Fruit fly (Drosophila melanogaster) whole organism, embryonic: ENCODE results near the gene CG7101.

ENCODE experiments used
- BEAF-32 ChIP-seq: fragments of 200-800 bp; sonication (Bioruptor generic); optimal IDR thresholded peaks from 3 replicates; lab custom pipeline; 2017; ENCODE audit warnings: missing biosample characterization, missing genetic modification characterization, mild to moderate bottlenecking, moderate library complexity, missing genetic modification reagents
- CG10565 ChIP-seq: fragments of 200-800 bp; sonication (Bioruptor generic); optimal IDR thresholded peaks from 3 replicates; lab custom pipeline; 2016; ENCODE audit warnings: missing biosample characterization, mild to moderate bottlenecking, missing genetic modification characterization
- CG11093 ChIP-seq: fragments of 200-800 bp; sonication (Bioruptor generic); IDR thresholded peaks from 3 replicates; pipeline ENCODE4 v1.3.6; 2022; ENCODE audit warnings: missing biosample characterization, missing genetic modification characterization
- CG12769 ChIP-seq: fragments of 200-800 bp; sonication (Bioruptor generic); optimal IDR thresholded peaks from 2 replicates; lab custom pipeline; 2019; ENCODE audit warnings: missing biosample characterization, mild to moderate bottlenecking, missing genetic modification characterization, moderate library complexity
- CG16863 ChIP-seq: fragments of 200-800 bp; sonication (Bioruptor generic); optimal IDR thresholded peaks from 3 replicates; lab custom pipeline; 2016; ENCODE audit warnings: missing biosample characterization, missing genetic modification characterization
- CG17328 ChIP-seq: fragments of 200-800 bp; sonication (Bioruptor generic); IDR thresholded peaks from 2 replicates; pipeline ENCODE4 v1.3.6; 2022; ENCODE audit warnings: missing biosample characterization, missing genetic modification characterization
- CG18476 ChIP-seq: fragments of 200-800 bp; sonication (Bioruptor generic); optimal IDR thresholded peaks from 2 replicates; lab custom pipeline; 2016; ENCODE audit warnings: missing biosample characterization, mild to moderate bottlenecking, missing genetic modification characterization
- CG18619 ChIP-seq: fragments of 200-800 bp; sonication (Bioruptor generic); optimal IDR thresholded peaks from 3 replicates; lab custom pipeline; 2017; ENCODE audit warnings: missing biosample characterization, mild to moderate bottlenecking, missing genetic modification characterization
- CG30431 ChIP-seq: fragments of 200-800 bp; sonication (Bioruptor generic); optimal IDR thresholded peaks from 2 replicates; lab custom pipeline; 2017; ENCODE audit warnings: missing biosample characterization, missing genetic modification characterization
- CG31365 ChIP-seq: fragments of 200-800 bp; sonication (Bioruptor generic); optimal IDR thresholded peaks from 2 replicates; lab custom pipeline; 2018; ENCODE audit warnings: missing biosample characterization, mild to moderate bottlenecking, missing genetic modification characterization
- CG32532 ChIP-seq: fragments of 200-800 bp; sonication (Bioruptor generic); IDR thresholded peaks from 2 replicates; pipeline ENCODE4 v1.3.6; 2022; ENCODE audit warnings: missing biosample characterization, missing genetic modification characterization
- CG34376 ChIP-seq: fragments of 200-800 bp; sonication (Bioruptor generic); optimal IDR thresholded peaks from 2 replicates; lab custom pipeline; 2018; ENCODE audit warnings: missing biosample characterization, mild to moderate bottlenecking, missing genetic modification characterization
- CG3838 ChIP-seq: fragments of 200-800 bp; sonication (Bioruptor generic); optimal IDR thresholded peaks from 3 replicates; lab custom pipeline; 2016; ENCODE audit warnings: missing biosample characterization, missing genetic modification characterization
- CG3847 ChIP-seq: fragments of 200-800 bp; sonication (Bioruptor generic); IDR thresholded peaks from 2 replicates; pipeline ENCODE4 v1.3.6; 2022; ENCODE audit warnings: missing biosample characterization, missing genetic modification characterization
- CG6175 ChIP-seq: fragments of 200-800 bp; sonication (Bioruptor generic); IDR thresholded peaks from 3 replicates; pipeline ENCODE4 v1.3.6; 2022; ENCODE audit warnings: missing biosample characterization, missing genetic modification characterization
- CG6683 ChIP-seq: fragments of 200-800 bp; sonication (Bioruptor generic); optimal IDR thresholded peaks from 2 replicates; lab custom pipeline; 2017; ENCODE audit warnings: missing biosample characterization, mild to moderate bottlenecking, missing genetic modification characterization, missing genetic modification reagents
- CG6689 ChIP-seq: fragments of 200-800 bp; sonication (Bioruptor generic); IDR thresholded peaks from 2 replicates; pipeline ENCODE4 v1.3.6; 2022; ENCODE audit warnings: missing biosample characterization, missing genetic modification characterization
- CG7786 ChIP-seq: fragments of 200-800 bp; sonication (Bioruptor generic); optimal IDR thresholded peaks from 2 replicates; lab custom pipeline; 2016; ENCODE audit warnings: missing biosample characterization, missing genetic modification characterization
- CG7987 ChIP-seq: fragments of 200-800 bp; sonication (Bioruptor generic); optimal IDR thresholded peaks from 2 replicates; lab custom pipeline; 2018; ENCODE audit warnings: missing biosample characterization, mild to moderate bottlenecking, missing genetic modification characterization, moderate library complexity
- CG9876 ChIP-seq: fragments of 200-800 bp; sonication (Bioruptor generic); optimal IDR thresholded peaks from 2 replicates; lab custom pipeline; 2016; ENCODE audit warnings: missing biosample characterization, missing genetic modification characterization
- D19A ChIP-seq: fragments of 200-800 bp; optimal IDR thresholded peaks from 3 replicates; lab custom pipeline; 2019; ENCODE audit warnings: missing biosample characterization, mild to moderate bottlenecking, missing genetic modification characterization, moderate library complexity
- Dek ChIP-seq: fragments of 200-800 bp; sonication (Bioruptor generic); optimal IDR thresholded peaks from 3 replicates; lab custom pipeline; 2019; ENCODE audit warnings: missing biosample characterization, mild to moderate bottlenecking, missing genetic modification characterization, moderate library complexity
- Hey ChIP-seq: fragments of 200-800 bp; sonication (Bioruptor generic); optimal IDR thresholded peaks from 3 replicates; lab custom pipeline; 2018; ENCODE audit warnings: missing biosample characterization, mild to moderate bottlenecking, missing genetic modification characterization
- Mad ChIP-seq: fragments of 200-800 bp; sonication (Bioruptor generic); optimal IDR thresholded peaks from 2 replicates; lab custom pipeline; 2016; ENCODE audit warnings: missing biosample characterization, missing genetic modification characterization
- Myb ChIP-seq: fragments of 200-800 bp; sonication (Bioruptor generic); optimal IDR thresholded peaks from 2 replicates; lab custom pipeline; 2016; ENCODE audit warnings: missing biosample characterization, missing genetic modification characterization
- NK7.1 ChIP-seq: fragments of 200-800 bp; sonication (Bioruptor generic); optimal IDR thresholded peaks from 3 replicates; lab custom pipeline; 2016; ENCODE audit warnings: missing biosample characterization, missing genetic modification characterization
- Nf-YC ChIP-seq: fragments of 200-800 bp; optimal IDR thresholded peaks from 3 replicates; lab custom pipeline; 2019; ENCODE audit warnings: missing biosample characterization, mild to moderate bottlenecking, missing genetic modification characterization, moderate library complexity
- Oaz ChIP-seq: fragments of 200-800 bp; sonication (Bioruptor generic); IDR thresholded peaks from 2 replicates; pipeline ENCODE4 v1.3.6; 2022; ENCODE audit warnings: missing biosample characterization, missing genetic modification characterization
- Ravus ChIP-seq: fragments of 200-800 bp; sonication (Bioruptor generic); IDR thresholded peaks from 2 replicates; pipeline ENCODE4 v1.3.6; 2022; ENCODE audit warnings: missing biosample characterization, missing genetic modification characterization
- Trl ChIP-seq, 3 experiments: fragments of >200 bp in 2 of 3; fragments of 200-800 bp in 1 of 3; sonication (Bioruptor generic) in 1 of 3; optimal IDR thresholded peaks; 2 replicates in 1 of 3; 3 replicates in 2 of 3; lab custom pipeline; 2016 to 2017; ENCODE audit warnings: missing biosample characterization in 1 of 3, missing genetic modification characterization in 1 of 3
- Usf ChIP-seq: fragments of 200-800 bp; sonication (Bioruptor generic); optimal IDR thresholded peaks from 2 replicates; lab custom pipeline; 2017; ENCODE audit warnings: missing genotype, missing biosample characterization, missing genetic modification characterization
- bbx ChIP-seq: fragments of 200-800 bp; sonication (Bioruptor generic); IDR thresholded peaks from 2 replicates; pipeline ENCODE4 v1.3.6; 2022; ENCODE audit warnings: missing biosample characterization, missing genetic modification characterization; ENCODE audit not compliant: partially characterized antibody
- cad ChIP-seq: fragments of >200 bp; optimal IDR thresholded peaks from 2 replicates; lab custom pipeline; 2017; ENCODE audit warnings: missing biosample characterization, missing genetic modification characterization
- dimm ChIP-seq: fragments of 200-800 bp; sonication (Bioruptor generic); IDR thresholded peaks from 2 replicates; pipeline ENCODE4 v1.3.6; 2022; ENCODE audit warnings: missing biosample characterization, missing genetic modification characterization
- fu2 ChIP-seq: fragments of 200-800 bp; sonication (Bioruptor generic); optimal IDR thresholded peaks from 2 replicates; lab custom pipeline; 2016; ENCODE audit warnings: missing biosample characterization, missing genetic modification characterization
- her ChIP-seq: fragments of 200-800 bp; sonication (Bioruptor generic); optimal IDR thresholded peaks from 2 replicates; lab custom pipeline; 2016; ENCODE audit warnings: missing biosample characterization, missing genetic modification characterization
- hkb ChIP-seq, 2 experiments: fragments of 200-800 bp in 1 of 2; fragments of >200 bp in 1 of 2; sonication (Bioruptor generic) in 1 of 2; IDR thresholded peaks in 1 of 2; optimal IDR thresholded peaks in 1 of 2; 2 replicates each; pipeline versions ENCODE4 v1.3.6 to Lab custom; 2017 to 2022; ENCODE audit warnings: missing biosample characterization in 1 of 2, missing genetic modification characterization in 1 of 2
- lab ChIP-seq: fragments of 200-800 bp; sonication (Bioruptor generic); optimal IDR thresholded peaks from 3 replicates; lab custom pipeline; 2017; ENCODE audit warnings: missing biosample characterization, missing genetic modification characterization, mild to moderate bottlenecking, moderate library complexity, missing genetic modification reagents
- lmd ChIP-seq: fragments of 200-800 bp; sonication (Bioruptor generic); IDR thresholded peaks from 2 replicates; pipeline ENCODE4 v1.3.6; 2022; ENCODE audit warnings: missing biosample characterization, missing genetic modification characterization
- mirr ChIP-seq: fragments of 200-800 bp; sonication (Bioruptor generic); optimal IDR thresholded peaks from 3 replicates; lab custom pipeline; 2018; ENCODE audit warnings: missing biosample characterization, mild to moderate bottlenecking, missing genetic modification characterization
- pum ChIP-seq: fragments of 200-800 bp; sonication (Bioruptor generic); optimal IDR thresholded peaks from 2 replicates; lab custom pipeline; 2016; ENCODE audit warnings: missing biosample characterization, missing genetic modification characterization
- sc ChIP-seq, 3 experiments: fragments of >200 bp in 2 of 3; fragments of 200-800 bp in 1 of 3; sonication (Bioruptor generic) in 1 of 3; optimal IDR thresholded peaks; 2 replicates in 2 of 3; 3 replicates in 1 of 3; lab custom pipeline; 2017; ENCODE audit warnings: mild to moderate bottlenecking in 1 of 3, missing biosample characterization in 1 of 3, missing genetic modification characterization in 1 of 3, missing genetic modification reagents in 1 of 3
- sens ChIP-seq: fragments of 200-800 bp; sonication (Bioruptor generic); peaks from one replicate; lab custom pipeline; 2016; ENCODE audit warnings: missing biosample characterization, missing genetic modification characterization
- sima ChIP-seq: fragments of 200-800 bp; sonication (Bioruptor generic); optimal IDR thresholded peaks from 2 replicates; lab custom pipeline; 2016; ENCODE audit warnings: missing biosample characterization, missing genetic modification characterization
- slou ChIP-seq: fragments of 200-800 bp; sonication (Bioruptor generic); optimal IDR thresholded peaks from 3 replicates; lab custom pipeline; 2016; ENCODE audit warnings: missing biosample characterization, missing genetic modification characterization
- tgo ChIP-seq: fragments of 200-800 bp; sonication (Bioruptor generic); IDR thresholded peaks from 3 replicates; pipeline ENCODE4 v1.3.6; 2022; ENCODE audit warnings: missing biosample characterization, missing genetic modification characterization
- toy ChIP-seq: fragments of 200-800 bp; sonication (Bioruptor generic); IDR thresholded peaks from 2 replicates; pipeline ENCODE4 v1.3.6; 2022; ENCODE audit warnings: missing biosample characterization, missing genetic modification characterization
- ttk ChIP-seq: fragments of 200-800 bp; sonication (Bioruptor generic); IDR thresholded peaks from 2 replicates; pipeline ENCODE4 v2.1.2; 2022; ENCODE audit warnings: missing biosample characterization, missing genetic modification characterization
- wor ChIP-seq: fragments of 200-800 bp; sonication (Bioruptor generic); IDR thresholded peaks from 2 replicates; pipeline ENCODE4 v1.3.6; 2022; ENCODE audit warnings: missing biosample characterization, missing genetic modification characterization
- yki ChIP-seq: fragments of >200 bp; optimal IDR thresholded peaks from 3 replicates; lab custom pipeline; 2018
- z ChIP-seq: fragments of 200-800 bp; sonication (Bioruptor generic); IDR thresholded peaks from 3 replicates; pipeline ENCODE4 v1.3.6; 2022; ENCODE audit warnings: missing biosample characterization, missing genetic modification characterization

CG7101 gene

dm6 chrX:18832371-18832852 lies 2.0 kb downstream of the CG7101 start, which contains the start of gene Pvf1 (continued):
- TF ChIP-seq CG9876 (GFP tag; lab: Kevin White, UChicago) (no peak), Usf (no peak), Dek (tag; lab: Kevin White, UChicago) (no peak), CG6689 (GFP tag; lab: Robert Waterston, UW) (no peak), lab (GFP tag; lab: Kevin White, UChicago) (no peak), CG31365 (tag; lab: Kevin White, UChicago) (no peak), fu2 (no peak), bbx (GFP tag; lab: Robert Waterston, UW) (peak; percentile 37; the same call in 1 of the 2 replicates), CG3838 (no peak), CG11093 (GFP tag; lab: Robert Waterston, UW) (no peak), mirr (GFP tag; lab: Kevin White, UChicago) (no peak), NK7.1 (no peak), hkb (optimal IDR thresholded peaks at IDR 0.05; lab: Kevin White, UChicago) (no peak), hkb (GFP tag; IDR thresholded peaks at IDR 0.05; lab: Robert Waterston, UW) (0 out of 2 replicates have a peak, but pooled peaks have one; percentile 21), CG17328 (no peak), sc (optimal IDR thresholded peaks at IDR 0.05; lab: Kevin White, UChicago) (no peak), sc (GFP tag; optimal IDR thresholded peaks at IDR 0.05; lab: Kevin White, UChicago) (no peak), her (GFP tag; lab: Kevin White, UChicago) (no peak), CG6175 (GFP tag; lab: Robert Waterston, UW) (no peak), CG7987 (GFP tag; lab: Kevin White, UChicago) (no peak), slou (GFP tag; lab: Kevin White, UChicago) (no peak), dimm (GFP tag; lab: Robert Waterston, UW) (no peak), D19A (tag; lab: Kevin White, UChicago) (peak; percentile 67), Nf-YC (tag; lab: Kevin White, UChicago) (peak; percentile 34), Myb (GFP tag; lab: Kevin White, UChicago) (no peak), toy (GFP tag; lab: Robert Waterston, UW) (no peak), wor (GFP tag; lab: Robert Waterston, UW) (no peak), CG12769 (tag; lab: Kevin White, UChicago) (no peak), Oaz (no peak), sens (peak; percentile 80), CG10565 (GFP tag; lab: Kevin White, UChicago) (no peak), BEAF-32 (no peak), CG34376 (GFP tag; lab: Kevin White, UChicago) (peak; percentile 34), CG6683 (GFP tag; lab: Kevin White, UChicago) (no peak), CG18476 (GFP tag; lab: Kevin White, UChicago) (no peak), CG7786 (GFP tag; lab: Kevin White, UChicago) (no peak), pum (GFP tag; lab: Kevin White, UChicago) (no peak), Ravus (GFP tag; lab: Robert Waterston, UW) (no peak), tgo (GFP tag; lab: Robert Waterston, UW) (no peak), CG18619 (GFP tag; lab: Kevin White, UChicago) (no peak), CG3847 (GFP tag; lab: Robert Waterston, UW) (no peak), sima (no peak), Trl (optimal IDR thresholded peaks at IDR 0.05; lab: Kevin White, UChicago) (peak; percentile 82), Trl (GFP tag; optimal IDR thresholded peaks at IDR 0.05; lab: Kevin White, UChicago) (no peak), Hey (no peak), CG16863 (GFP tag; lab: Kevin White, UChicago) (no peak), yki (lab: Kevin White, UChicago) (peak; percentile 35), z (GFP tag; lab: Robert Waterston, UW) (no peak), lmd (GFP tag; lab: Robert Waterston, UW) (no peak), Mad (GFP tag; lab: Kevin White, UChicago) (no peak), cad (GFP tag; lab: Kevin White, UChicago) (no peak), CG32532 (GFP tag; lab: Robert Waterston, UW) (peak; percentile 55; the same call in 1 of the 2 replicates), ttk (GFP tag; lab: Robert Waterston, UW) (no peak), CG30431 (GFP tag; lab: Kevin White, UChicago) (no peak)
